Worm (Caenorhabditis elegans): Measurements from ENCODE around the gene C04C3.6.

Gene C04C3.6

ce11 chrIV:3444614-3445013, 22.2 kb upstream of the C04C3.6 start, which contains the start of gene F58E2.5:
Gene F58E2.5, plus strand, starts transcription at chrIV:3444914.
- TF ChIP-seq gei-8 (GFP tag; optimal IDR thresholded peaks at IDR 0.05) (no peak), dve-1 (tag; optimal IDR thresholded peaks at IDR 0.05; ENCODE audit: insufficient read depth) (no peak), lim-7 (GFP tag; IDR thresholded peaks at IDR 0.05) (no peak), lsy-2 (tag; optimal IDR thresholded peaks at IDR 0.05) (no peak), jun-1 (tag; optimal IDR thresholded peaks at IDR 0.05) (no peak), mdt-29 (GFP tag; IDR thresholded peaks at IDR 0.05) (no peak), lin-29 (GFP tag; IDR thresholded peaks at IDR 0.05) (no peak), nhr-41 (GFP tag; IDR thresholded peaks at IDR 0.05) (no peak), sdz-12 (GFP tag; optimal IDR thresholded peaks at IDR 0.05) (no peak), zfp-2 (tag; optimal IDR thresholded peaks at IDR 0.05) (no peak), F26F4.8 (GFP tag; conservative IDR thresholded peaks at IDR 0.05) (no peak), T26A8.4 (GFP tag; IDR thresholded peaks at IDR 0.05) (no peak), attf-4 (tag; optimal IDR thresholded peaks at IDR 0.05) (no peak), ztf-11 (tag; optimal IDR thresholded peaks at IDR 0.05) (no peak), nhr-48 (tag; optimal IDR thresholded peaks at IDR 0.05) (no peak)

ce11 chrIV:3444101-3444500, 21.7 kb upstream of the C04C3.6 start, which contains the start of gene F09D12.2:
Gene F09D12.2, minus strand, starts transcription at chrIV:3444201.
- TF ChIP-seq ceh-28 (tag; optimal IDR thresholded peaks at IDR 0.05) (no peak), mdt-29 (GFP tag; IDR thresholded peaks at IDR 0.05) (no peak), ceh-20 (GFP tag; IDR thresholded peaks at IDR 0.05) (no peak), daf-12 (tag; optimal IDR thresholded peaks at IDR 0.05) (no peak), nhr-6 (tag; optimal IDR thresholded peaks at IDR 0.05) (no peak), sdz-12 (GFP tag; optimal IDR thresholded peaks at IDR 0.05) (no peak), dmd-6 (GFP tag; IDR thresholded peaks at IDR 0.05) (no peak), unc-39 (tag; optimal IDR thresholded peaks at IDR 0.05) (no peak), lir-3 (tag; optimal IDR thresholded peaks at IDR 0.05) (no peak), lin-39 (tag; optimal IDR thresholded peaks at IDR 0.05) (no peak), lim-7 (GFP tag; IDR thresholded peaks at IDR 0.05) (no peak), dpl-1 (GFP tag; optimal IDR thresholded peaks at IDR 0.05) (no peak), nhr-76 (tag; optimal IDR thresholded peaks at IDR 0.05) (no peak), Y105C5A.15 (GFP tag; IDR thresholded peaks at IDR 0.05) (no peak), Y5F2A.4 (GFP tag; optimal IDR thresholded peaks at IDR 0.05) (no peak), hlh-11 (tag; optimal IDR thresholded peaks at IDR 0.05) (no peak), madf-5 (GFP tag; IDR thresholded peaks at IDR 0.05) (no peak), R02D3.7 (tag; optimal IDR thresholded peaks at IDR 0.05) (no peak), egl-43 (GFP tag; IDR thresholded peaks at IDR 0.05) (no peak)

- TF ChIP-seq lir-3 (tag; optimal IDR thresholded peaks at IDR 0.05) (no peak), mdt-29 (GFP tag; IDR thresholded peaks at IDR 0.05) (no peak), snpc-1.2 (GFP tag; IDR thresholded peaks at IDR 0.05) (no peak), aha-1 (tag) (peak; percentile 95), nhr-102 (tag; optimal IDR thresholded peaks at IDR 0.05) (no peak), Y75B8A.6 (GFP tag; IDR thresholded peaks at IDR 0.05) (no peak)
Measured at ce11 chrIV:3442513-3442912, 20.1 kb upstream of the C04C3.6 start.

ce11 chrIV:3440848-3441247, 18.4 kb upstream of the C04C3.6 start, which contains the start of gene grd-10:
Gene grd-10, plus strand, starts transcription at chrIV:3441055.
- TF ChIP-seq lin-15B (tag; optimal IDR thresholded peaks at IDR 0.05), result no peak
- no peak for TF ChIP-seq F37D6.2 (tag; optimal IDR thresholded peaks at IDR 0.05)
- TF ChIP-seq snpc-1.2 (GFP tag; IDR thresholded peaks at IDR 0.05), result no peak
- TF ChIP-seq saeg-2 (GFP tag; IDR thresholded peaks at IDR 0.05), result no peak
- no peak for TF ChIP-seq hlh-11 (tag; optimal IDR thresholded peaks at IDR 0.05)
- no peak for TF ChIP-seq daf-12 (tag; optimal IDR thresholded peaks at IDR 0.05)

All from whole organism, L4 larva.